Worm (Caenorhabditis elegans) whole organism, dauer: ENCODE measurements around the gene lin-26.

Experiments used
- unc-62 ChIP-seq: sonication (generic microtip); optimal IDR thresholded peaks from 2 replicates; lab custom pipeline; 2017; ENCODE audit warnings: missing biosample characterization, missing genetic modification reagents, missing genetic modification characterization

lin-26 gene

ce11 chrII:7714614-7715186 is 32.7 kb downstream of the lin-26 start:
- TF ChIP-seq unc-62 (GFP tag; lab: Kevin White, UChicago) = no peak

ce11 chrII:7716112-7716511 is 34.1 kb downstream of the lin-26 start:
- no peak for TF ChIP-seq unc-62 (GFP tag; lab: Kevin White, UChicago)

ce11 chrII:7718491-7718890 is 36.5 kb downstream of the lin-26 start, which contains the start of gene cpna-5:
TSS of gene cpna-5 (minus strand) at chrII:7718591.
- no peak for TF ChIP-seq unc-62 (GFP tag; lab: Kevin White, UChicago)

- no peak for TF ChIP-seq unc-62 (GFP tag; lab: Kevin White, UChicago)
These were observed 37.0 kb downstream of the lin-26 start for ce11 chrII:7719039-7719438.

ce11 chrII:7720479-7720878 is 38.5 kb downstream of the lin-26 start:
- TF ChIP-seq unc-62 (GFP tag; lab: Kevin White, UChicago) = no peak

- no peak for TF ChIP-seq unc-62 (GFP tag; lab: Kevin White, UChicago)
These were observed 40.8 kb downstream of the lin-26 start for ce11 chrII:7722784-7723183.

- no peak for TF ChIP-seq unc-62 (GFP tag; lab: Kevin White, UChicago)
These were observed 42.6 kb downstream of the lin-26 start, which contains the start of gene cpna-2 for ce11 chrII:7724603-7725002. TSS of gene cpna-2 (plus strand) at chrII:7724903.
